Fruit fly (Drosophila melanogaster): ENCODE data around the gene Hsp27.

Gene Hsp27

DNA sequence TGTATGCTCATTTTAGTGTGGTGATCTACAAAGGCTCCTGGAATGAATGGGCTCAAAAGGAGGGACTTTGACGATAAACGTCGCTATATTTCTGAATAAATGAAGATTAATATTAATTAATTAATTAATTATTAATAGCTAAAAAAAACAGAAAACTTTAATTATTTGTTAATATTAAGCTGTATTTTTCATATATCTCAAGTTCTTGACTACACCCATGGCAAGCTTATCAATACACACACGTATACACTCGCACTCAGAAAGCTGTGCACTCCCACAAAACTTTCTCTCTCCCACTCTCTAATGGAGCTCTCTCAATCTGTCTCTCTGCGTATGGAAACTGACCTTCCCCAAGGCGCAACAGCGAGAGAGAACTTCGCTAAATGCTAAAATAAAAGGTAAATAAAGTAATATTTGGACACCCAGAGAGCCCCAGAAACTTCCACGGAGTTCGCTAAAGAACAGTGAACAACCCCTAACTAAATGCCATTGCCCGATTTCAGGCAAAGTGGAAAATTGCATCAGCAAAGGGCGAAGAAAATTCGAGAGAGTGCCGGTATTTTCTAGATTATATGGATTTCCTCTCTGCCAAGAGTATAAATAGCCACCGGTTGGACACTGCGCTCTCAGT lies 10.4 kb upstream of the Hsp27 start (continued):
- TF ChIP-seq E2f2 (GFP tag; IDR thresholded peaks at IDR 0.05) (peak; percentile 41; the same call in 1 of the 2 replicates), Usf (GFP tag; optimal IDR thresholded peaks at IDR 0.05) (no peak), Gug (GFP tag; IDR thresholded peaks at IDR 0.05) (no peak), CG6765 (GFP tag; optimal IDR thresholded peaks at IDR 0.05) (peak; percentile 54), CG8924 (tag; optimal IDR thresholded peaks at IDR 0.05) (peak; percentile 11), Ssrp (tag; optimal IDR thresholded peaks at IDR 0.05) (peak; percentile 54), CG34224 (GFP tag; IDR thresholded peaks at IDR 0.05; ENCODE audit: partially characterized antibody) (peak; percentile 53; the same call in 1 of the 3 replicates), Nf-YC (tag; optimal IDR thresholded peaks at IDR 0.05) (no peak), CoRest (tag; optimal IDR thresholded peaks at IDR 0.05) (peak; percentile 69), CG31441 (GFP tag; IDR thresholded peaks at IDR 0.05) (peak; percentile 75), klu (GFP tag; IDR thresholded peaks at IDR 0.05) (no peak), Eip74EF (GFP tag; optimal IDR thresholded peaks at IDR 0.05) (peak in 1 of 2 experiments; percentile 53), lola (GFP tag; optimal IDR thresholded peaks at IDR 0.05) (peak in 1 of 3 experiments; percentile 63), CG6683 (GFP tag; optimal IDR thresholded peaks at IDR 0.05) (peak; percentile 36), MTF-1 (GFP tag; optimal IDR thresholded peaks at IDR 0.05; ENCODE audit: borderline replicate concordance) (peak; percentile 49), CG1603 (tag; optimal IDR thresholded peaks at IDR 0.05) (no peak), hkb (optimal IDR thresholded peaks at IDR 0.05) (no peak), hkb (GFP tag; IDR thresholded peaks at IDR 0.05) (peak; percentile 72), Dbx (GFP tag; IDR thresholded peaks at IDR 0.05) (peak; percentile 67; the same call in 2 of the 3 replicates), CG33557 (GFP tag; optimal IDR thresholded peaks at IDR 0.05) (peak; percentile 34), Ada2b (GFP tag; IDR thresholded peaks at IDR 0.05) (peak; percentile 81), Sry-β (GFP tag; optimal IDR thresholded peaks at IDR 0.05) (no peak), D (optimal IDR thresholded peaks at IDR 0.05) (no peak), D (GFP tag; optimal IDR thresholded peaks at IDR 0.05) (peak; percentile 66), CG14965 (GFP tag; optimal IDR thresholded peaks at IDR 0.05; ENCODE audit: borderline replicate concordance) (no peak), Ravus (GFP tag; IDR thresholded peaks at IDR 0.05) (peak; percentile 26; the same call in 1 of the 2 replicates), tin (GFP tag; optimal IDR thresholded peaks at IDR 0.05) (peak; percentile 43), tio (GFP tag; optimal IDR thresholded peaks at IDR 0.05) (no peak), CG9797 (GFP tag; optimal IDR thresholded peaks at IDR 0.05) (no peak), vvl (GFP tag; IDR thresholded peaks at IDR 0.05) (peak; percentile 94), Mad (GFP tag; optimal IDR thresholded peaks at IDR 0.05) (peak; percentile 47), vnd (GFP tag; IDR thresholded peaks at IDR 0.05; ENCODE audit: partially characterized antibody) (no peak), CG32772 (GFP tag; IDR thresholded peaks at IDR 0.05) (0 out of 2 replicates have a peak, but pooled peaks have one; percentile 18), Hsf (GFP tag; optimal IDR thresholded peaks at IDR 0.05) (peak; percentile 48), CG1792 (GFP tag; optimal IDR thresholded peaks at IDR 0.05) (no peak), sens-2 (GFP tag; IDR thresholded peaks at IDR 0.05) (peak; percentile 73), ken (GFP tag; IDR thresholded peaks at IDR 0.05) (peak; percentile 73), HLH4C (GFP tag; IDR thresholded peaks at IDR 0.05; ENCODE audit: partially characterized antibody) (no peak), CG34376 (GFP tag; optimal IDR thresholded peaks at IDR 0.05) (peak; percentile 18), CG9215 (GFP tag; IDR thresholded peaks at IDR 0.05) (peak; percentile 38), cad (GFP tag; optimal IDR thresholded peaks at IDR 0.05) (no peak), dati (GFP tag; IDR thresholded peaks at IDR 0.05) (no peak; the same call in 1 of the 2 replicates), Gsc (GFP tag; IDR thresholded peaks at IDR 0.05) (no peak), CG9932 (GFP tag; IDR thresholded peaks at IDR 0.05) (peak; percentile 61), zfh2 (GFP tag; optimal IDR thresholded peaks at IDR 0.05) (no peak), CG12155 (GFP tag; optimal IDR thresholded peaks at IDR 0.05) (peak; percentile 49), Rfx (GFP tag; IDR thresholded peaks at IDR 0.05) (peak; percentile 86), mirr (GFP tag; optimal IDR thresholded peaks at IDR 0.05) (no peak), CG4424 (GFP tag; optimal IDR thresholded peaks at IDR 0.05) (peak; percentile 81), CG7786 (GFP tag; optimal IDR thresholded peaks at IDR 0.05) (no peak)
